Worm (Caenorhabditis elegans): Measurements from ENCODE around the gene R02C2.7.

DNA sequence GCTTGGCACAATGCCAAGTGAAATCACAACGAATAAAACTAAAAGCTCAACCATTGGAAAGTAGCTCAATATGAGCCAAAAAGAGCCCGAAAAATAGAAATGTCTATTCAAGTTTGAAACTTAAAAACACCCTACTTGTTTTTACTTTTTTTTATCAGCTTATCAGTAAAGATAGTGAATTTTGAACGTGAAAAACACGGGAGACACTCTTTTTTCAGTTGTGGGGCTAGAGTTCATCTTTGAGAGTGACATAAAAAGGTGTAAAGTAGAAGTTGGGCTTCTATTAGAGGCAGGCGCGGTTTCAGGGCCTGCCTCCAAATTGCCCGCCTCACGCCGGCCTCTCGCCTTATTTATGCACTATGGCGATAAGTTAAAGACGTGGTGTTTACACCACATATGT, 9.2 kb upstream of the R02C2.7 start, which contains the start of gene oac-39:
- TF ChIP-seq W03F9.2 (tag; optimal IDR thresholded peaks at IDR 0.05) (no peak), him-1 (tag; optimal IDR thresholded peaks at IDR 0.05) (no peak), dao-5 (tag; optimal IDR thresholded peaks at IDR 0.05) (no peak)
